Fruit fly (Drosophila melanogaster): ENCODE measurements around the gene Pi4KIIIalpha.

DNA sequence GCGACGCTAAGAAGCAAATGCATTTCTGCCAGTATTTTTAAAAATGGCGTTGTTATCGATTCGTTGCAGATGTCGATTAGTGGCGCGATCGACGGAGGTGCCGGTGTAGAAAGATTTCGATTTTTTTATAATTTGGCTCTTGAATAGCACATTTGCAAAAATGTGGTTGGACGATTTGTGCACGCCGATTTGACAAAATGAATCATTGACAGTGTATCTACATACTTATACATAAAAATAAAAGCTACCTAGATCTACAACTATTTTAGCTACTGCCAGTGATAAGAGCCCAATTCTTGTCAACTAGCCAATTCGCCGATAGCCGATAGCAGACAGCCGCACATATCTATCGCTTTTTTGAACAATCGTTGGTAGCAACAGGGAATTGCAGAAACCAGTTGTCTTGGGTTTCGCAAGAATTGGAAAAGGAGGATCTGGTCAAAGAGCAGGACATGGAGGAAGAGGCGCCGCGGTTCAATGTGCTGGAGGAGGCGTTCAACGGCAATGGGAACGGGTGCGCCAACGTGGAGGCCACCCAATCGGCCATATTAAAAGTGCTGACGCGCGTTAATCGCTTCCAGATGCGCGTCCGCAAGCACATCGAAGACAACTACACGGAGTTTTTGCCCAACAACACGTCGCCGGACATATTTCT, 20.6 kb upstream of the Pi4KIIIalpha start, which contains the start of the genes Klp3A and Zw10:
- TF ChIP-seq psq (optimal IDR thresholded peaks at IDR 0.05) (no peak), pan (optimal IDR thresholded peaks at IDR 0.05) (no peak), CG8478 (optimal IDR thresholded peaks at IDR 0.05) (no peak), Dll (optimal IDR thresholded peaks at IDR 0.05) (no peak)

Data from whole organism.